Fruit fly (Drosophila melanogaster) whole organism, embryonic: ENCODE results near the gene CG17344.

Experiments used
- Atf6 ChIP-seq: fragments of 200-800 bp; sonication (Bioruptor generic); IDR thresholded peaks from 2 replicates; pipeline ENCODE4 v1.3.6; 2022; ENCODE audit warnings: missing biosample characterization, missing genetic modification characterization
- C15 ChIP-seq: fragments of 200-800 bp; sonication (Bioruptor generic); IDR thresholded peaks from 3 replicates; pipeline ENCODE4 v1.3.6; 2022; ENCODE audit warnings: missing biosample characterization, missing genetic modification characterization
- CG11560 ChIP-seq: fragments of 200-800 bp; sonication (Bioruptor generic); IDR thresholded peaks from 3 replicates; pipeline ENCODE4 v1.3.6; 2022; ENCODE audit warnings: missing biosample characterization, missing genetic modification characterization
- CG17361 ChIP-seq: fragments of 200-800 bp; sonication (Bioruptor generic); IDR thresholded peaks from 3 replicates; pipeline ENCODE4 v1.3.6; 2022; ENCODE audit warnings: missing biosample characterization, missing genetic modification characterization
- CG17385 ChIP-seq: fragments of 200-800 bp; sonication (Bioruptor generic); optimal IDR thresholded peaks from 3 replicates; lab custom pipeline; 2018; ENCODE audit warnings: missing biosample characterization, mild to moderate bottlenecking, missing genetic modification characterization
- CG18619 ChIP-seq: fragments of 200-800 bp; sonication (Bioruptor generic); optimal IDR thresholded peaks from 3 replicates; lab custom pipeline; 2017; ENCODE audit warnings: missing biosample characterization, mild to moderate bottlenecking, missing genetic modification characterization
- CG2129 ChIP-seq: fragments of 200-800 bp; sonication (Bioruptor generic); IDR thresholded peaks from 2 replicates; pipeline ENCODE4 v1.3.6; 2022; ENCODE audit warnings: missing biosample characterization, missing genetic modification characterization; ENCODE audit not compliant: partially characterized antibody
- CG30020 ChIP-seq: fragments of 200-800 bp; optimal IDR thresholded peaks from 2 replicates; lab custom pipeline; 2019; ENCODE audit warnings: missing biosample characterization, mild to moderate bottlenecking, missing genetic modification characterization, moderate library complexity
- CG30403 ChIP-seq: fragments of 200-800 bp; sonication (Bioruptor generic); optimal IDR thresholded peaks from 3 replicates; lab custom pipeline; 2016; ENCODE audit warnings: missing biosample characterization, missing genetic modification characterization
- CG3163 ChIP-seq: fragments of 200-800 bp; sonication (Bioruptor generic); optimal IDR thresholded peaks from 3 replicates; lab custom pipeline; 2016; ENCODE audit warnings: missing biosample characterization, missing genetic modification characterization
- CG33213 ChIP-seq: fragments of 200-800 bp; sonication (Bioruptor generic); optimal IDR thresholded peaks from 3 replicates; lab custom pipeline; 2016; ENCODE audit warnings: missing biosample characterization, missing genetic modification characterization
- CG34224 ChIP-seq: fragments of 200-800 bp; sonication (Bioruptor generic); IDR thresholded peaks from 3 replicates; pipeline ENCODE4 v1.3.6; 2022; ENCODE audit warnings: missing biosample characterization, missing genetic modification characterization; ENCODE audit not compliant: partially characterized antibody
- CG4617 ChIP-seq: fragments of 200-800 bp; sonication (Bioruptor generic); optimal IDR thresholded peaks from 3 replicates; lab custom pipeline; 2016; ENCODE audit warnings: missing biosample characterization, missing genetic modification characterization, borderline replicate concordance
- CG4820 ChIP-seq: fragments of 200-800 bp; sonication (Bioruptor generic); optimal IDR thresholded peaks from 3 replicates; lab custom pipeline; 2016; ENCODE audit warnings: missing biosample characterization, missing genetic modification characterization
- CG6654 ChIP-seq: fragments of 200-800 bp; sonication (Bioruptor generic); optimal IDR thresholded peaks from 2 replicates; lab custom pipeline; 2017; ENCODE audit warnings: missing biosample characterization, mild to moderate bottlenecking, missing genetic modification characterization
- CG6765 ChIP-seq: fragments of 200-800 bp; sonication (Bioruptor generic); optimal IDR thresholded peaks from 3 replicates; lab custom pipeline; 2017; ENCODE audit warnings: missing biosample characterization, mild to moderate bottlenecking, missing genetic modification characterization
- CG8089 ChIP-seq: fragments of 200-800 bp; sonication (Bioruptor generic); optimal IDR thresholded peaks from 3 replicates; lab custom pipeline; 2016; ENCODE audit warnings: missing biosample characterization, missing genetic modification characterization
- CG8290 ChIP-seq, 3 experiments: fragments of 200-800 bp; sonication (Bioruptor generic); optimal IDR thresholded peaks; 2 replicates each; lab custom pipeline; 2016 to 2019; ENCODE audit warnings: missing biosample characterization in 3 of 3, missing genetic modification characterization in 3 of 3, mild to moderate bottlenecking in 2 of 3, moderate library complexity in 1 of 3
- CG8944 ChIP-seq: fragments of 200-800 bp; sonication (Bioruptor generic); optimal IDR thresholded peaks from 3 replicates; lab custom pipeline; 2016; ENCODE audit warnings: missing biosample characterization, missing genetic modification characterization
- CG9932 ChIP-seq: fragments of 200-800 bp; sonication (Bioruptor generic); IDR thresholded peaks from 2 replicates; pipeline ENCODE4 v1.3.6; 2022; ENCODE audit warnings: missing biosample characterization, missing genetic modification characterization
- Dad ChIP-seq: fragments of 200-800 bp; sonication (Bioruptor generic); optimal IDR thresholded peaks from 3 replicates; lab custom pipeline; 2016; ENCODE audit warnings: missing biosample characterization, missing genetic modification characterization
- Dip3 ChIP-seq: fragments of 200-800 bp; sonication (Bioruptor generic); optimal IDR thresholded peaks from 3 replicates; lab custom pipeline; 2016; ENCODE audit warnings: missing biosample characterization, missing genetic modification characterization
- Doc3 ChIP-seq: fragments of 200-800 bp; sonication (Bioruptor generic); IDR thresholded peaks from 3 replicates; pipeline ENCODE4 v1.3.6; 2022; ENCODE audit warnings: missing biosample characterization, missing genetic modification characterization; ENCODE audit not compliant: partially characterized antibody
- Drgx ChIP-seq: fragments of 200-800 bp; sonication (Bioruptor generic); IDR thresholded peaks from 2 replicates; pipeline ENCODE4 v1.3.6; 2022; ENCODE audit warnings: missing biosample characterization, missing genetic modification characterization
- MBD-R2 ChIP-seq: fragments of 200-800 bp; sonication (Bioruptor generic); IDR thresholded peaks from 2 replicates; pipeline ENCODE4 v1.3.6; 2022; ENCODE audit warnings: missing biosample characterization, missing genetic modification characterization
- Mad ChIP-seq: fragments of 200-800 bp; sonication (Bioruptor generic); optimal IDR thresholded peaks from 2 replicates; lab custom pipeline; 2016; ENCODE audit warnings: missing biosample characterization, missing genetic modification characterization
- NC2β ChIP-seq: fragments of 200-800 bp; sonication (Bioruptor generic); optimal IDR thresholded peaks from 2 replicates; lab custom pipeline; 2016; ENCODE audit warnings: missing biosample characterization, missing genetic modification characterization
- Nf-YA ChIP-seq: fragments of 200-800 bp; sonication (Bioruptor generic); IDR thresholded peaks from 2 replicates; pipeline ENCODE4 v1.3.6; 2022; ENCODE audit warnings: missing biosample characterization, missing genetic modification characterization
- Rx ChIP-seq: fragments of 200-800 bp; sonication (Bioruptor generic); IDR thresholded peaks from 2 replicates; pipeline ENCODE4 v1.3.6; 2022; ENCODE audit warnings: missing biosample characterization, missing genetic modification characterization
- Sry-β ChIP-seq: fragments of 200-800 bp; sonication (Bioruptor generic); optimal IDR thresholded peaks from 2 replicates; lab custom pipeline; 2018; ENCODE audit warnings: missing biosample characterization, mild to moderate bottlenecking, missing genetic modification characterization, moderate library complexity
- Trl ChIP-seq, 3 experiments: fragments of >200 bp in 2 of 3; fragments of 200-800 bp in 1 of 3; sonication (Bioruptor generic) in 1 of 3; optimal IDR thresholded peaks; 2 replicates in 1 of 3; 3 replicates in 2 of 3; lab custom pipeline; 2016 to 2017; ENCODE audit warnings: missing biosample characterization in 1 of 3, missing genetic modification characterization in 1 of 3
- Vsx1 ChIP-seq: fragments of 200-800 bp; sonication (Bioruptor generic); optimal IDR thresholded peaks from 2 replicates; lab custom pipeline; 2017; ENCODE audit warnings: missing biosample characterization, mild to moderate bottlenecking, missing genetic modification characterization, missing genetic modification reagents
- Xrp1 ChIP-seq: fragments of 200-800 bp; sonication (Bioruptor generic); IDR thresholded peaks from 2 replicates; pipeline ENCODE4 v1.3.6; 2022; ENCODE audit warnings: missing biosample characterization, missing genetic modification characterization
- al ChIP-seq: fragments of 200-800 bp; sonication (Bioruptor generic); IDR thresholded peaks from 2 replicates; pipeline ENCODE4 v1.3.6; 2022; ENCODE audit warnings: missing biosample characterization, missing genetic modification characterization
- amos ChIP-seq: fragments of 200-800 bp; sonication (Bioruptor generic); IDR thresholded peaks from 2 replicates; pipeline ENCODE4 v1.3.6; 2022; ENCODE audit warnings: missing biosample characterization, missing genetic modification characterization; ENCODE audit not compliant: partially characterized antibody
- cas ChIP-seq: fragments of 200-800 bp; sonication (Bioruptor generic); IDR thresholded peaks from 2 replicates; pipeline ENCODE4 v1.3.6; 2022; ENCODE audit warnings: missing biosample characterization, missing genetic modification characterization
- crc ChIP-seq: fragments of 200-800 bp; sonication (Bioruptor generic); optimal IDR thresholded peaks from 2 replicates; lab custom pipeline; 2016; ENCODE audit warnings: missing biosample characterization, missing genetic modification characterization
- dmrt11E ChIP-seq: fragments of 200-800 bp; sonication (Bioruptor generic); optimal IDR thresholded peaks from 3 replicates; lab custom pipeline; 2018; ENCODE audit warnings: missing biosample characterization, mild to moderate bottlenecking, missing genetic modification characterization, moderate library complexity
- esg ChIP-seq: fragments of 200-800 bp; sonication (Bioruptor generic); conservative IDR thresholded peaks from 2 replicates; pipeline ENCODE4 v1.3.6; 2022; ENCODE audit warnings: missing biosample characterization, missing genetic modification characterization
- insv ChIP-seq, 2 experiments: fragments of 200-800 bp; sonication (Bioruptor generic); optimal IDR thresholded peaks; 3 replicates each; lab custom pipeline; 2016 to 2018; ENCODE audit warnings: missing biosample characterization in 2 of 2, missing genetic modification characterization in 2 of 2
- inv ChIP-seq: fragments of 200-800 bp; sonication (Bioruptor generic); IDR thresholded peaks from 2 replicates; pipeline ENCODE4 v1.3.6; 2022; ENCODE audit warnings: missing biosample characterization, missing genetic modification characterization; ENCODE audit not compliant: partially characterized antibody
- ken ChIP-seq: fragments of 200-800 bp; sonication (Bioruptor generic); IDR thresholded peaks from 3 replicates; pipeline ENCODE4 v1.3.6; 2022; ENCODE audit warnings: missing biosample characterization, missing genetic modification characterization
- mirr ChIP-seq: fragments of 200-800 bp; sonication (Bioruptor generic); optimal IDR thresholded peaks from 3 replicates; lab custom pipeline; 2018; ENCODE audit warnings: missing biosample characterization, mild to moderate bottlenecking, missing genetic modification characterization
- pfk ChIP-seq: fragments of 200-800 bp; sonication (Bioruptor generic); optimal IDR thresholded peaks from 2 replicates; lab custom pipeline; 2018; ENCODE audit warnings: missing biosample characterization, mild to moderate bottlenecking, missing genetic modification characterization, moderate library complexity
- schlank ChIP-seq: fragments of 200-800 bp; sonication (Bioruptor generic); optimal IDR thresholded peaks from 2 replicates; lab custom pipeline; 2018; ENCODE audit warnings: missing biosample characterization, mild to moderate bottlenecking, missing genetic modification characterization
- scrt ChIP-seq: fragments of 200-800 bp; sonication (Bioruptor generic); optimal IDR thresholded peaks from 2 replicates; lab custom pipeline; 2018; ENCODE audit warnings: missing biosample characterization, mild to moderate bottlenecking, missing genetic modification characterization, moderate library complexity
- seq ChIP-seq: fragments of 200-800 bp; sonication (Bioruptor generic); IDR thresholded peaks from 2 replicates; pipeline ENCODE4 v1.3.6; 2022; ENCODE audit warnings: missing biosample characterization, missing genetic modification characterization
- tap ChIP-seq: fragments of 200-800 bp; optimal IDR thresholded peaks from 3 replicates; lab custom pipeline; 2019; ENCODE audit warnings: missing biosample characterization, mild to moderate bottlenecking, missing genetic modification characterization, moderate library complexity
- tin ChIP-seq: fragments of 200-800 bp; sonication (Bioruptor generic); optimal IDR thresholded peaks from 3 replicates; lab custom pipeline; 2016; ENCODE audit warnings: missing biosample characterization, missing genetic modification characterization

Gene CG17344

DNA sequence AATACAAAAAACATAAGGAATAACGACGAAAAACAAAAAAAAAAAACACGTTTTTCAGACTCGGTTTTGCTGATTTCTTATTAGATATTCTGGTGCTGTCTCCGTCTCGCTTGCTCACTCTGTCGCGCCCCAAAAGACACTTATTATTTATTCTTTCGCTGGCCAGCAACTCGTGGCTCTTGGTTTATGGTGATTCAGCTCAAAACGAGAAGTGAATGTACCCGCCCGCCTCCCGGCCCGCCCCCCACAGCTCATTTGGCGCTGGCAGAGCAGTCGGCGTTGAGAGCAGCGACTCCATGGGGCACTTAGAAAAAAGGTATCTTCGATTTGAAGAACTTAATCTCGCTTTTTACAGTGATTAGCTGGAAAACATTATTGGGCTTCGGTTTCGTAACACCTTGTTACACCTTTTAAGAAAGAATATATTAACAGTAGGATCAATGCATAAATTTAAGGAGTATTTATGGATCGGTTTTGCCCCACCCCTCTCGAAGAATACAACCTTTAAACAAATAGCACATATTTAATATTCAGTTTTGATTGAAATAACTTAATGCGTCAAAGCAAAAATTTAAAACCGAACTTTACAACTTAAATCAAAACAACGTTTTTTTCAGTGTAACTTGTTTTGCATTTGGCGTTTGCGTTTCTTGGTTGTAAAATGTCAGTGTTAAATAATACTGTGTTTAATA is 39.7 kb downstream of the CG17344 start (continued):
- TF ChIP-seq Nf-YA (no peak), tin (peak; percentile 48), amos (no peak), scrt (GFP tag; lab: Kevin White, UChicago) (peak; percentile 51), Drgx (GFP tag; lab: Robert Waterston, UW) (peak; percentile 66; the same call in 1 of the 2 replicates), dmrt11E (tag; lab: Kevin White, UChicago) (peak; percentile 79), CG4617 (GFP tag; lab: Kevin White, UChicago) (no peak), CG3163 (GFP tag; lab: Kevin White, UChicago) (peak; percentile 39), al (peak; percentile 49), CG8944 (GFP tag; lab: Kevin White, UChicago) (peak; percentile 46), CG18619 (GFP tag; lab: Kevin White, UChicago) (peak; percentile 74), CG11560 (no peak), CG8089 (GFP tag; lab: Kevin White, UChicago) (peak; percentile 33), CG17361 (GFP tag; lab: Robert Waterston, UW) (peak; percentile 89), Xrp1 (GFP tag; lab: Robert Waterston, UW) (peak; percentile 57; the same call in 1 of the 2 replicates), Doc3 (GFP tag; lab: Robert Waterston, UW) (no peak), Dad (peak; percentile 48), tap (tag; lab: Kevin White, UChicago) (peak; percentile 55), CG34224 (no peak), C15 (GFP tag; lab: Robert Waterston, UW) (no peak), NC2β (GFP tag; lab: Kevin White, UChicago) (peak; percentile 49), CG30403 (GFP tag; lab: Kevin White, UChicago) (peak; percentile 84), CG4820 (peak; percentile 67), CG8290 (GFP tag; optimal IDR thresholded peaks at IDR 0.05; lab: Kevin White, UChicago) (peak; percentile 33), CG8290 (tag; optimal IDR thresholded peaks at IDR 0.05; lab: Kevin White, UChicago) (peak in 1 of 2 experiments; percentile 54), CG2129 (no peak), Dip3 (GFP tag; lab: Kevin White, UChicago) (peak; percentile 73), Rx (GFP tag; lab: Robert Waterston, UW) (peak; percentile 38; the same call in 1 of the 2 replicates), CG17385 (peak; percentile 50), Atf6 (GFP tag; lab: Robert Waterston, UW) (peak; percentile 72), CG30020 (peak; percentile 48), CG9932 (GFP tag; lab: Robert Waterston, UW) (peak; percentile 46; the same call in 1 of the 2 replicates), CG6765 (peak; percentile 64), pfk (GFP tag; lab: Kevin White, UChicago) (no peak), schlank (tag; lab: Kevin White, UChicago) (peak; percentile 37), esg (GFP tag; lab: Robert Waterston, UW) (peak; percentile 50; the same call in 1 of the 2 replicates), CG6654 (GFP tag; lab: Kevin White, UChicago) (peak; percentile 51), seq (GFP tag; lab: Robert Waterston, UW) (no peak), Sry-β (GFP tag; lab: Kevin White, UChicago) (peak; percentile 27), mirr (GFP tag; lab: Kevin White, UChicago) (no peak), crc (GFP tag; lab: Kevin White, UChicago) (peak; percentile 47), ken (GFP tag; lab: Robert Waterston, UW) (no peak), cas (GFP tag; lab: Robert Waterston, UW) (no peak), Mad (GFP tag; lab: Kevin White, UChicago) (peak; percentile 64), Trl (optimal IDR thresholded peaks at IDR 0.05; lab: Kevin White, UChicago) (no peak), Trl (GFP tag; optimal IDR thresholded peaks at IDR 0.05; lab: Kevin White, UChicago) (peak; percentile 81), CG33213 (peak; percentile 53), MBD-R2 (GFP tag; lab: Robert Waterston, UW) (peak; percentile 21; the same call in 1 of the 2 replicates), inv (GFP tag; lab: Robert Waterston, UW) (no peak), Vsx1 (peak; percentile 64), insv (GFP tag; optimal IDR thresholded peaks at IDR 0.05; lab: Kevin White, UChicago) (no peak)
